Fruit fly (Drosophila melanogaster) whole organism, embryonic: ENCODE data around the gene Rim2.
A peak's percentile ranks its signal among the peaks of the same experiment; 100 is the strongest.

Experiments
- Atf6 ChIP-seq: fragments of 200-800 bp; sonication (Bioruptor generic); IDR thresholded peaks from 2 replicates; pipeline ENCODE4 v1.3.6; 2022; ENCODE audit warnings: missing biosample characterization, missing genetic modification characterization
- Bteb2 ChIP-seq: fragments of 200-800 bp; sonication (Bioruptor generic); optimal IDR thresholded peaks from 2 replicates; lab custom pipeline; 2016; ENCODE audit warnings: missing biosample characterization, missing genetic modification characterization
- CG11247 ChIP-seq: fragments of 200-800 bp; sonication (Bioruptor generic); IDR thresholded peaks from 2 replicates; pipeline ENCODE4 v1.3.6; 2022; ENCODE audit warnings: missing biosample characterization, missing genetic modification characterization
- CG12104 ChIP-seq: fragments of 200-800 bp; sonication (Bioruptor generic); optimal IDR thresholded peaks from 3 replicates; lab custom pipeline; 2016; ENCODE audit warnings: missing biosample characterization, missing genetic modification characterization
- CG12942 ChIP-seq: fragments of 200-800 bp; sonication (Bioruptor generic); optimal IDR thresholded peaks from 3 replicates; lab custom pipeline; 2016; ENCODE audit warnings: missing biosample characterization, missing genetic modification characterization
- CG15073 ChIP-seq: fragments of 200-800 bp; sonication (Bioruptor generic); optimal IDR thresholded peaks from 2 replicates; lab custom pipeline; 2016; ENCODE audit warnings: missing biosample characterization, missing genetic modification characterization
- CG17328 ChIP-seq: fragments of 200-800 bp; sonication (Bioruptor generic); IDR thresholded peaks from 2 replicates; pipeline ENCODE4 v1.3.6; 2022; ENCODE audit warnings: missing biosample characterization, missing genetic modification characterization
- CG17359 ChIP-seq: fragments of 200-800 bp; sonication (Bioruptor generic); optimal IDR thresholded peaks from 3 replicates; lab custom pipeline; 2018; ENCODE audit warnings: missing biosample characterization, mild to moderate bottlenecking, missing genetic modification characterization, moderate library complexity
- CG17802 ChIP-seq: fragments of 200-800 bp; sonication (Bioruptor generic); optimal IDR thresholded peaks from 2 replicates; lab custom pipeline; 2018; ENCODE audit warnings: missing biosample characterization, mild to moderate bottlenecking, missing genetic modification characterization, moderate library complexity
- CG18262 ChIP-seq: fragments of 200-800 bp; optimal IDR thresholded peaks from 3 replicates; lab custom pipeline; 2019; ENCODE audit warnings: missing biosample characterization, mild to moderate bottlenecking, missing genetic modification characterization, moderate library complexity
- CG2129 ChIP-seq: fragments of 200-800 bp; sonication (Bioruptor generic); IDR thresholded peaks from 2 replicates; pipeline ENCODE4 v1.3.6; 2022; ENCODE audit warnings: missing biosample characterization, missing genetic modification characterization; ENCODE audit not compliant: partially characterized antibody
- CG33213 ChIP-seq: fragments of 200-800 bp; sonication (Bioruptor generic); optimal IDR thresholded peaks from 3 replicates; lab custom pipeline; 2016; ENCODE audit warnings: missing biosample characterization, missing genetic modification characterization
- CG3726 ChIP-seq: fragments of 200-800 bp; sonication (Bioruptor generic); IDR thresholded peaks from 3 replicates; pipeline ENCODE4, ENCODE4 v1.3.6; 2022; ENCODE audit warnings: missing biosample characterization, missing genetic modification characterization
- CG3847 ChIP-seq: fragments of 200-800 bp; sonication (Bioruptor generic); IDR thresholded peaks from 2 replicates; pipeline ENCODE4 v1.3.6; 2022; ENCODE audit warnings: missing biosample characterization, missing genetic modification characterization
- CG43689 ChIP-seq: fragments of 200-800 bp; sonication (Bioruptor generic); IDR thresholded peaks from 2 replicates; pipeline ENCODE4 v1.3.6; 2022; ENCODE audit warnings: missing biosample characterization, missing genetic modification characterization
- CG4820 ChIP-seq: fragments of 200-800 bp; sonication (Bioruptor generic); optimal IDR thresholded peaks from 3 replicates; lab custom pipeline; 2016; ENCODE audit warnings: missing biosample characterization, missing genetic modification characterization
- CG5180 ChIP-seq: fragments of 200-800 bp; sonication (Bioruptor generic); optimal IDR thresholded peaks from 3 replicates; lab custom pipeline; 2017; ENCODE audit warnings: missing biosample characterization, missing genetic modification characterization, mild to moderate bottlenecking, moderate library complexity, missing genetic modification reagents
- CG5245 ChIP-seq: fragments of 200-800 bp; sonication (Bioruptor generic); optimal IDR thresholded peaks from 3 replicates; lab custom pipeline; 2016; ENCODE audit warnings: missing biosample characterization, missing genetic modification characterization
- CG6683 ChIP-seq: fragments of 200-800 bp; sonication (Bioruptor generic); optimal IDR thresholded peaks from 2 replicates; lab custom pipeline; 2017; ENCODE audit warnings: missing biosample characterization, mild to moderate bottlenecking, missing genetic modification characterization, missing genetic modification reagents
- CG7556 ChIP-seq: fragments of 200-800 bp; sonication (Bioruptor generic); optimal IDR thresholded peaks from 2 replicates; lab custom pipeline; 2017; ENCODE audit warnings: missing biosample characterization, mild to moderate bottlenecking, missing genetic modification characterization
- CG7928 ChIP-seq: fragments of 200-800 bp; sonication (Bioruptor generic); optimal IDR thresholded peaks from 2 replicates; lab custom pipeline; 2017; ENCODE audit warnings: missing biosample characterization, mild to moderate bottlenecking, missing genetic modification characterization
- CG8924 ChIP-seq: fragments of 200-800 bp; optimal IDR thresholded peaks from 3 replicates; lab custom pipeline; 2019; ENCODE audit warnings: missing biosample characterization, mild to moderate bottlenecking, missing genetic modification characterization, moderate library complexity
- Dad ChIP-seq: fragments of 200-800 bp; sonication (Bioruptor generic); optimal IDR thresholded peaks from 3 replicates; lab custom pipeline; 2016; ENCODE audit warnings: missing biosample characterization, missing genetic modification characterization
- ERR ChIP-seq: fragments of 200-800 bp; sonication (Bioruptor generic); optimal IDR thresholded peaks from 2 replicates; lab custom pipeline; 2016; ENCODE audit warnings: missing biosample characterization, missing genetic modification characterization
- Fer3 ChIP-seq: fragments of 200-800 bp; sonication (Bioruptor generic); optimal IDR thresholded peaks from 2 replicates; lab custom pipeline; 2018; ENCODE audit warnings: missing biosample characterization, mild to moderate bottlenecking, missing genetic modification characterization, moderate library complexity
- Hr78 ChIP-seq, 2 experiments: fragments of 200-800 bp in 1 of 2; fragments of >200 bp in 1 of 2; sonication (Bioruptor generic) in 1 of 2; optimal IDR thresholded peaks; 2 replicates each; lab custom pipeline; 2017 to 2019; ENCODE audit warnings: missing biosample characterization in 2 of 2, missing genetic modification characterization in 2 of 2, mild to moderate bottlenecking in 1 of 2, moderate library complexity in 1 of 2
- Kr ChIP-seq: fragments of 200-800 bp; sonication (Bioruptor generic); optimal IDR thresholded peaks from 2 replicates; lab custom pipeline; 2017; ENCODE audit warnings: missing biosample characterization, mild to moderate bottlenecking, missing genetic modification characterization
- Oli ChIP-seq: fragments of 200-800 bp; sonication (Bioruptor generic); optimal IDR thresholded peaks from 2 replicates; lab custom pipeline; 2018; ENCODE audit warnings: missing biosample characterization, mild to moderate bottlenecking, missing genetic modification characterization, moderate library complexity
- PHDP ChIP-seq: fragments of 200-800 bp; sonication (Bioruptor generic); optimal IDR thresholded peaks from 3 replicates; lab custom pipeline; 2018; ENCODE audit warnings: missing biosample characterization, mild to moderate bottlenecking, missing genetic modification characterization, moderate library complexity
- Rx ChIP-seq: fragments of 200-800 bp; sonication (Bioruptor generic); IDR thresholded peaks from 2 replicates; pipeline ENCODE4 v1.3.6; 2022; ENCODE audit warnings: missing biosample characterization, missing genetic modification characterization
- Side ChIP-seq: fragments of 200-800 bp; sonication (Bioruptor generic); optimal IDR thresholded peaks from 2 replicates; lab custom pipeline; 2016; ENCODE audit warnings: missing biosample characterization, missing genetic modification characterization
- Ssrp ChIP-seq: fragments of 200-800 bp; sonication (Bioruptor generic); optimal IDR thresholded peaks from 2 replicates; lab custom pipeline; 2018; ENCODE audit warnings: missing biosample characterization, mild to moderate bottlenecking, missing genetic modification characterization, moderate library complexity
- ab ChIP-seq: fragments of 200-800 bp; sonication (Bioruptor generic); optimal IDR thresholded peaks from 2 replicates; lab custom pipeline; 2016; ENCODE audit warnings: missing biosample characterization, missing genetic modification characterization
- ase ChIP-seq: fragments of 200-800 bp; sonication (Bioruptor generic); IDR thresholded peaks from 3 replicates; pipeline ENCODE4 v1.3.6; 2022; ENCODE audit warnings: missing biosample characterization, missing genetic modification characterization
- croc ChIP-seq: fragments of 200-800 bp; sonication (Bioruptor generic); conservative IDR thresholded peaks from 3 replicates; pipeline ENCODE4 v1.3.6; 2022; ENCODE audit warnings: missing biosample characterization, missing genetic modification characterization
- dan ChIP-seq: fragments of 200-800 bp; sonication (Bioruptor generic); IDR thresholded peaks from 2 replicates; pipeline ENCODE4 v1.3.6; 2022; ENCODE audit warnings: missing biosample characterization, missing genetic modification characterization
- disco-r ChIP-seq: fragments of 200-800 bp; sonication (Bioruptor generic); optimal IDR thresholded peaks from 2 replicates; lab custom pipeline; 2016; ENCODE audit warnings: missing biosample characterization, missing genetic modification characterization
- dysf ChIP-seq: fragments of 200-800 bp; sonication (Bioruptor generic); IDR thresholded peaks from 3 replicates; pipeline ENCODE4 v1.3.6; 2022; ENCODE audit warnings: missing biosample characterization, missing genetic modification characterization
- ems ChIP-seq: fragments of 200-800 bp; sonication (Bioruptor generic); optimal IDR thresholded peaks from 3 replicates; lab custom pipeline; 2016; ENCODE audit warnings: missing biosample characterization, missing genetic modification characterization
- fd102C ChIP-seq: fragments of 200-800 bp; sonication (Bioruptor generic); optimal IDR thresholded peaks from 2 replicates; lab custom pipeline; 2018; ENCODE audit warnings: missing biosample characterization, mild to moderate bottlenecking, missing genetic modification characterization, moderate library complexity
- fd96Cb ChIP-seq: fragments of 200-800 bp; sonication (Bioruptor generic); optimal IDR thresholded peaks from 2 replicates; lab custom pipeline; 2018; ENCODE audit warnings: missing biosample characterization, mild to moderate bottlenecking, missing genetic modification characterization, moderate library complexity
- gfzf ChIP-seq: fragments of 200-800 bp; sonication (Bioruptor generic); optimal IDR thresholded peaks from 2 replicates; lab custom pipeline; 2016; ENCODE audit warnings: missing biosample characterization, mild to moderate bottlenecking, missing genetic modification characterization, moderate library complexity
- inv ChIP-seq: fragments of 200-800 bp; sonication (Bioruptor generic); IDR thresholded peaks from 2 replicates; pipeline ENCODE4 v1.3.6; 2022; ENCODE audit warnings: missing biosample characterization, missing genetic modification characterization; ENCODE audit not compliant: partially characterized antibody
- lab ChIP-seq: fragments of 200-800 bp; sonication (Bioruptor generic); optimal IDR thresholded peaks from 3 replicates; lab custom pipeline; 2017; ENCODE audit warnings: missing biosample characterization, missing genetic modification characterization, mild to moderate bottlenecking, moderate library complexity, missing genetic modification reagents
- nerfin-2 ChIP-seq: fragments of 200-800 bp; sonication (Bioruptor generic); IDR thresholded peaks from 2 replicates; pipeline ENCODE4 v1.3.6; 2022; ENCODE audit warnings: missing biosample characterization, missing genetic modification characterization; ENCODE audit not compliant: partially characterized antibody
- psq ChIP-seq: fragments of 200-800 bp; sonication (Bioruptor generic); optimal IDR thresholded peaks from 2 replicates; lab custom pipeline; 2017; ENCODE audit warnings: missing biosample characterization, missing genetic modification characterization
- run ChIP-seq: fragments of 200-800 bp; sonication (Bioruptor generic); optimal IDR thresholded peaks from 3 replicates; lab custom pipeline; 2018; ENCODE audit warnings: missing biosample characterization, mild to moderate bottlenecking, missing genetic modification characterization
- unc-4 ChIP-seq: fragments of 200-800 bp; sonication (Bioruptor generic); IDR thresholded peaks from 2 replicates; pipeline ENCODE4 v1.3.6; 2022; ENCODE audit warnings: missing biosample characterization, missing genetic modification characterization; ENCODE audit not compliant: partially characterized antibody

Gene Rim2

dm6 chr2L:1727826-1728619 is 3.8 kb upstream of the Rim2 start (continued):
- TF ChIP-seq fd102C (GFP tag; lab: Kevin White, UChicago) (peak; percentile 67), Bteb2 (GFP tag; lab: Kevin White, UChicago) (peak; percentile 92), CG17359 (peak; percentile 92), CG12942 (peak; percentile 93), CG17328 (GFP tag; lab: Robert Waterston, UW) (peak; percentile 93), Side (GFP tag; lab: Kevin White, UChicago) (peak; percentile 80), CG7928 (peak; percentile 78), gfzf (GFP tag; lab: Kevin White, UChicago) (no peak), CG5180 (GFP tag; lab: Kevin White, UChicago) (peak; percentile 86), CG17802 (peak; percentile 70), Atf6 (GFP tag; lab: Robert Waterston, UW) (peak; percentile 98), Ssrp (peak; percentile 97), CG7556 (GFP tag; lab: Kevin White, UChicago) (peak; percentile 99), Rx (peak; percentile 92), CG3726 (GFP tag; lab: Robert Waterston, UW) (peak; percentile 88; the same call in 2 of the 3 replicates), CG8924 (tag; lab: Kevin White, UChicago) (peak; percentile 99), Kr (GFP tag; lab: Kevin White, UChicago) (peak; percentile 81), CG12104 (GFP tag; lab: Kevin White, UChicago) (peak; percentile 96), ERR (GFP tag; lab: Kevin White, UChicago) (peak; percentile 98), Oli (tag; lab: Kevin White, UChicago) (peak; percentile 98), CG5245 (GFP tag; lab: Kevin White, UChicago) (peak; percentile 91), CG6683 (GFP tag; lab: Kevin White, UChicago) (peak; percentile 93), psq (GFP tag; lab: Kevin White, UChicago) (peak; percentile 90), CG18262 (tag; lab: Kevin White, UChicago) (peak; percentile 94), CG2129 (GFP tag; lab: Robert Waterston, UW) (peak; percentile 88), Hr78 (GFP tag; optimal IDR thresholded peaks at IDR 0.05; lab: Kevin White, UChicago) (peak in 1 of 2 experiments; percentile 94), CG4820 (GFP tag; lab: Kevin White, UChicago) (peak; percentile 94), lab (peak; percentile 55), PHDP (tag; lab: Kevin White, UChicago) (peak; percentile 99), inv (GFP tag; lab: Robert Waterston, UW) (peak; percentile 85), croc (GFP tag; lab: Robert Waterston, UW) (peak; percentile 96), CG11247 (GFP tag; lab: Robert Waterston, UW) (peak; percentile 97), unc-4 (GFP tag; lab: Robert Waterston, UW) (peak; percentile 98), Fer3 (tag; lab: Kevin White, UChicago) (peak; percentile 94), run (tag; lab: Kevin White, UChicago) (peak; percentile 96), nerfin-2 (GFP tag; lab: Robert Waterston, UW) (peak; percentile 78), CG15073 (GFP tag; lab: Kevin White, UChicago) (peak; percentile 65), dan (GFP tag; lab: Robert Waterston, UW) (peak; percentile 58; the same call in 1 of the 2 replicates), CG43689 (GFP tag; lab: Robert Waterston, UW) (peak; percentile 89), fd96Cb (peak; percentile 93), ems (GFP tag; lab: Kevin White, UChicago) (peak; percentile 92), ab (GFP tag; lab: Kevin White, UChicago) (peak; percentile 17), ase (peak; percentile 92), dysf (GFP tag; lab: Robert Waterston, UW) (peak; percentile 99), Dad (peak; percentile 87), disco-r (GFP tag; lab: Kevin White, UChicago) (peak; percentile 36), CG3847 (peak; percentile 99), CG33213 (GFP tag; lab: Kevin White, UChicago) (peak; percentile 52)
